Worm (Caenorhabditis elegans) whole organism, mixed stage, embryonic: ENCODE results near the gene srh-209.

Experiments used
- blmp-1 ChIP-seq: fragments of 150-350 bp; optimal IDR thresholded peaks from 2 replicates; lab custom pipeline; 2014; ENCODE audit warnings: missing biosample characterization, missing genetic modification characterization
- ces-1 ChIP-seq: fragments of 150-350 bp; optimal IDR thresholded peaks from 2 replicates; lab custom pipeline; 2014; ENCODE audit warnings: missing biosample characterization, missing genetic modification reagents, missing genetic modification characterization
- flh-1 ChIP-seq: fragments of 200-800 bp; sonication (Bioruptor generic); optimal IDR thresholded peaks from 2 replicates; lab custom pipeline; 2018; ENCODE audit warnings: mild to moderate bottlenecking, missing genetic modification characterization, moderate library complexity, missing compliant biosample characterization
- mab-5 ChIP-seq: fragments of 150-350 bp; optimal IDR thresholded peaks from 2 replicates; lab custom pipeline; 2014; ENCODE audit warnings: missing biosample characterization, missing genetic modification characterization
- nhr-237 ChIP-seq: fragments of 150-350 bp; optimal IDR thresholded peaks from 2 replicates; lab custom pipeline; 2014; ENCODE audit warnings: missing biosample characterization, missing genetic modification characterization
- snpc-4 ChIP-seq: fragments of 150-350 bp; optimal IDR thresholded peaks from 2 replicates; lab custom pipeline; 2014; ENCODE audit warnings: missing biosample characterization, missing genetic modification characterization
- unc-62 ChIP-seq: fragments of 150-350 bp; optimal IDR thresholded peaks from 2 replicates; lab custom pipeline; 2014; ENCODE audit warnings: missing biosample characterization, missing genetic modification reagents, missing genetic modification characterization
- ztf-11 ChIP-seq: fragments of 150-350 bp; optimal IDR thresholded peaks from 2 replicates; lab custom pipeline; 2014; ENCODE audit warnings: missing biosample characterization, missing genetic modification characterization

- TF ChIP-seq ztf-11 (tag; lab: Kevin White, UChicago): no peak
- no peak for TF ChIP-seq mab-5 (tag; lab: Kevin White, UChicago)
- TF ChIP-seq snpc-4 (tag; lab: Kevin White, UChicago): no peak
- no peak for TF ChIP-seq flh-1 (GFP tag; lab: Kevin White, UChicago)
- TF ChIP-seq ces-1 (GFP tag; lab: Kevin White, UChicago): no peak
- no peak for TF ChIP-seq unc-62 (GFP tag; lab: Kevin White, UChicago)
- TF ChIP-seq blmp-1 (tag; lab: Kevin White, UChicago): no peak
- TF ChIP-seq nhr-237 (tag; lab: Kevin White, UChicago): no peak
These were observed 19.8 kb upstream of the srh-209 start, which contains the start of gene ZK262.4 for ce11 chrV:18424471-18424870.
